Worm (Caenorhabditis elegans) whole organism, L1 larva: ENCODE data around the gene ncx-2.

ENCODE experiments used
- C34B4.2 ChIP-seq: sonication (generic microtip); optimal IDR thresholded peaks from 2 replicates; lab custom pipeline; 2017; ENCODE audit warnings: mild to moderate bottlenecking, missing genetic modification characterization, missing compliant biosample characterization
- aha-1 ChIP-seq: fragments of 150-350 bp; optimal IDR thresholded peaks from 2 replicates; lab custom pipeline; 2014; ENCODE audit warnings: missing biosample characterization, missing genetic modification characterization
- aly-2 ChIP-seq: fragments of 150-350 bp; optimal IDR thresholded peaks from 2 replicates; lab custom pipeline; 2014; ENCODE audit warnings: missing biosample characterization, missing genetic modification characterization
- ama-1 ChIP-seq: fragments of 150-350 bp; optimal IDR thresholded peaks from 2 replicates; lab custom pipeline; 2014
- blmp-1 ChIP-seq: fragments of 150-350 bp; optimal IDR thresholded peaks from 2 replicates; lab custom pipeline; 2014; ENCODE audit warnings: missing biosample characterization, missing genetic modification characterization
- ceh-8 ChIP-seq: fragments of 200-800 bp; sonication (Bioruptor generic); optimal IDR thresholded peaks from 2 replicates; lab custom pipeline; 2018; ENCODE audit warnings: mild to moderate bottlenecking, missing genetic modification characterization, moderate library complexity, missing compliant biosample characterization
- ceh-82 ChIP-seq, 3 experiments: fragments of 150-350 bp in 1 of 3; sonication (generic microtip) in 2 of 3; optimal IDR thresholded peaks; 2 replicates each; lab custom pipeline; 2014 to 2017; ENCODE audit warnings: missing biosample characterization in 3 of 3, missing genetic modification characterization in 3 of 3
- ceh-88 ChIP-seq: fragments of 200-800 bp; sonication (Bioruptor generic); IDR thresholded peaks from 2 replicates; pipeline ENCODE4 v1.3.6; 2022; ENCODE audit warnings: missing genetic modification characterization, missing compliant biosample characterization
- dpl-1 ChIP-seq, 3 experiments: fragments of 150-350 bp in 2 of 3; sonication (generic microtip) in 1 of 3; optimal IDR thresholded peaks; 2 replicates each; lab custom pipeline; 2014 to 2017; ENCODE audit warnings: missing biosample characterization in 3 of 3, missing genetic modification characterization in 3 of 3, missing genetic modification reagents in 3 of 3
- dsc-1 ChIP-seq: sonication (generic microtip); optimal IDR thresholded peaks from 2 replicates; lab custom pipeline; 2016; ENCODE audit warnings: mild to moderate bottlenecking, missing genetic modification characterization, missing compliant biosample characterization
- egl-13 ChIP-seq: sonication (generic microtip); optimal IDR thresholded peaks from 2 replicates; lab custom pipeline; 2016; ENCODE audit warnings: missing genotype, missing genetic modification reagents, missing genetic modification characterization, missing compliant biosample characterization
- elt-3 ChIP-seq, 6 experiments: fragments of 150-350 bp in 1 of 6; sonication (generic microtip); optimal IDR thresholded peaks; 2 replicates each; lab custom pipeline; 2017 to 2018; ENCODE audit warnings: missing biosample characterization in 6 of 6, missing genetic modification characterization in 6 of 6, inconsistent platforms in 1 of 6
- fkh-10 ChIP-seq: sonication (generic microtip); optimal IDR thresholded peaks from 2 replicates; lab custom pipeline; 2017; ENCODE audit warnings: missing biosample characterization, missing genetic modification reagents, missing genetic modification characterization
- fkh-4 ChIP-seq: sonication (generic microtip); optimal IDR thresholded peaks from 2 replicates; lab custom pipeline; 2016; ENCODE audit warnings: missing compliant biosample characterization, missing genetic modification characterization, borderline replicate concordance
- hpl-2 ChIP-seq: fragments of 150-350 bp; optimal IDR thresholded peaks from 2 replicates; lab custom pipeline; 2014; ENCODE audit warnings: missing biosample characterization, missing genetic modification reagents, missing genetic modification characterization
- jun-1 ChIP-seq: fragments of 150-350 bp; optimal IDR thresholded peaks from 2 replicates; lab custom pipeline; 2014; ENCODE audit warnings: missing biosample characterization, missing genetic modification reagents, missing genetic modification characterization
- lin-39 ChIP-seq: fragments of 150-350 bp; optimal IDR thresholded peaks from 2 replicates; lab custom pipeline; 2014; ENCODE audit warnings: missing biosample characterization, missing genetic modification reagents, missing genetic modification characterization
- mab-9 ChIP-seq: fragments of 200-800 bp; sonication (Bioruptor generic); IDR thresholded peaks from 2 replicates; pipeline ENCODE4 v1.3.6; 2022; ENCODE audit warnings: missing genetic modification reagents, missing genetic modification characterization, missing compliant biosample characterization
- nhr-11 ChIP-seq: fragments of 150-350 bp; optimal IDR thresholded peaks from 2 replicates; lab custom pipeline; 2014; ENCODE audit warnings: missing biosample characterization, missing genetic modification characterization
- nhr-12 ChIP-seq: sonication (generic microtip); optimal IDR thresholded peaks from 2 replicates; lab custom pipeline; 2017; ENCODE audit warnings: missing biosample characterization, missing genetic modification characterization
- nhr-20 ChIP-seq: sonication (generic microtip); optimal IDR thresholded peaks from 2 replicates; lab custom pipeline; 2016; ENCODE audit warnings: mild to moderate bottlenecking, missing genetic modification characterization, missing compliant biosample characterization
- nhr-237 ChIP-seq: fragments of 150-350 bp; optimal IDR thresholded peaks from 2 replicates; lab custom pipeline; 2014; ENCODE audit warnings: missing biosample characterization, missing genetic modification characterization
- nhr-28 ChIP-seq: fragments of 150-350 bp; optimal IDR thresholded peaks from 2 replicates; lab custom pipeline; 2014; ENCODE audit warnings: missing biosample characterization, missing genetic modification characterization
- nhr-71 ChIP-seq: sonication (generic microtip); optimal IDR thresholded peaks from 2 replicates; lab custom pipeline; 2016; ENCODE audit warnings: mild to moderate bottlenecking, missing genetic modification characterization, moderate library complexity, missing compliant biosample characterization
- nhr-76 ChIP-seq: sonication (generic microtip); optimal IDR thresholded peaks from 2 replicates; lab custom pipeline; 2017; ENCODE audit warnings: missing biosample characterization, missing genetic modification characterization
- nhr-77 ChIP-seq: fragments of 150-350 bp; optimal IDR thresholded peaks from 2 replicates; lab custom pipeline; 2014; ENCODE audit warnings: missing biosample characterization, missing genetic modification characterization
- nhr-85 ChIP-seq: sonication (generic microtip); peaks from one replicate; lab custom pipeline; 2016; ENCODE audit warnings: missing genetic modification characterization, inconsistent platforms, missing compliant biosample characterization
- pag-3 ChIP-seq: sonication (generic microtip); optimal IDR thresholded peaks from 2 replicates; lab custom pipeline; 2017; ENCODE audit warnings: missing genetic modification characterization, mild to moderate bottlenecking, missing compliant biosample characterization, antibody characterized with exemption, borderline replicate concordance; ENCODE audit not compliant: insufficient read depth
- pax-3 ChIP-seq: fragments of 200-800 bp; sonication (Bioruptor generic); optimal IDR thresholded peaks from 2 replicates; lab custom pipeline; 2018; ENCODE audit warnings: mild to moderate bottlenecking, missing genetic modification characterization, moderate library complexity, missing compliant biosample characterization
- sptf-1 ChIP-seq: fragments of 150-350 bp; optimal IDR thresholded peaks from 2 replicates; lab custom pipeline; 2014; ENCODE audit warnings: missing biosample characterization, missing genetic modification characterization
- swsn-7 ChIP-seq: sonication (generic microtip); optimal IDR thresholded peaks from 2 replicates; lab custom pipeline; 2016; ENCODE audit warnings: missing genetic modification characterization, missing compliant biosample characterization
- tbx-2 ChIP-seq: sonication (generic microtip); optimal IDR thresholded peaks from 2 replicates; lab custom pipeline; 2016; ENCODE audit warnings: missing genetic modification characterization, missing compliant biosample characterization
- unc-130 ChIP-seq: fragments of 150-350 bp; optimal IDR thresholded peaks from 2 replicates; lab custom pipeline; 2017; ENCODE audit warnings: missing biosample characterization, missing genetic modification characterization, inconsistent platforms
- unc-86 ChIP-seq: sonication (generic microtip); optimal IDR thresholded peaks from 2 replicates; lab custom pipeline; 2016; ENCODE audit warnings: missing genetic modification characterization, missing compliant biosample characterization
- vab-15 ChIP-seq: sonication (generic microtip); optimal IDR thresholded peaks from 2 replicates; lab custom pipeline; 2017; ENCODE audit warnings: missing genotype, mild to moderate bottlenecking, missing genetic modification characterization, missing compliant biosample characterization
- xbp-1 ChIP-seq: sonication (generic microtip); optimal IDR thresholded peaks from 2 replicates; lab custom pipeline; 2016; ENCODE audit warnings: missing genetic modification characterization, missing compliant biosample characterization
- zip-4 ChIP-seq: fragments of 200-800 bp; sonication (Bioruptor generic); optimal IDR thresholded peaks from 2 replicates; lab custom pipeline; 2018; ENCODE audit warnings: mild to moderate bottlenecking, missing genetic modification characterization, moderate library complexity, missing compliant biosample characterization

Gene ncx-2

ce11 chrV:5304366-5304765 lies 877 bp downstream of the ncx-2 start:
- TF ChIP-seq unc-86 (tag; lab: Kevin White, UChicago) (no peak), dsc-1 (tag; lab: Kevin White, UChicago) (peak; percentile 97), fkh-4 (peak; percentile 93)

- TF ChIP-seq nhr-71 (no peak), zip-4 (GFP tag; lab: Kevin White, UChicago) (no peak), blmp-1 (tag; lab: Kevin White, UChicago) (no peak), vab-15 (tag; lab: Kevin White, UChicago) (no peak), xbp-1 (tag; lab: Kevin White, UChicago) (no peak), egl-13 (tag; lab: Kevin White, UChicago) (no peak), aha-1 (tag; lab: Kevin White, UChicago) (no peak), nhr-85 (tag; lab: Kevin White, UChicago) (no peak), nhr-76 (tag; lab: Kevin White, UChicago) (no peak), nhr-77 (tag; lab: Kevin White, UChicago) (no peak), pax-3 (no peak), lin-39 (tag; lab: Kevin White, UChicago) (no peak), nhr-12 (tag; lab: Kevin White, UChicago) (no peak), nhr-28 (no peak), unc-86 (tag; lab: Kevin White, UChicago) (no peak), nhr-237 (no peak), ama-1 (lab: Kevin White, UChicago) (no peak)
These were observed 8.1 kb downstream of the ncx-2 start, which contains the start of gene C10G8.4 for ce11 chrV:5311635-5312034. Gene C10G8.4 (plus strand): TSS chrV:5311935.

- TF ChIP-seq dpl-1 (GFP tag; optimal IDR thresholded peaks at IDR 0.05; lab: Kevin White, UChicago) (no peak), tbx-2 (tag; lab: Kevin White, UChicago) (no peak), sptf-1 (no peak), fkh-10 (GFP tag; lab: Kevin White, UChicago) (no peak), nhr-71 (no peak), mab-9 (GFP tag; lab: Robert Waterston, UW) (no peak)
These were observed 9.0 kb downstream of the ncx-2 start, which contains the start of gene C10G8.3 for ce11 chrV:5312453-5312852. Gene C10G8.3 (plus strand): TSS chrV:5312753.

ce11 chrV:5314104-5314503 lies 10.6 kb downstream of the ncx-2 start, which contains the start of gene C10G8.2:
Gene C10G8.2 (plus strand): TSS chrV:5314404.
- TF ChIP-seq ceh-88 (GFP tag; lab: Robert Waterston, UW) (no peak), unc-130 (tag; lab: Kevin White, UChicago) (no peak), swsn-7 (no peak), dpl-1 (GFP tag; optimal IDR thresholded peaks at IDR 0.05; lab: Kevin White, UChicago) (no peak), aly-2 (tag; lab: Kevin White, UChicago) (no peak), pag-3 (tag; lab: Kevin White, UChicago) (no peak), elt-3 (tag; optimal IDR thresholded peaks at IDR 0.05; lab: Kevin White, UChicago) (no peak), hpl-2 (GFP tag; lab: Kevin White, UChicago) (no peak), C34B4.2 (no peak), nhr-11 (tag; lab: Kevin White, UChicago) (no peak), nhr-20 (tag; lab: Kevin White, UChicago) (no peak), ceh-82 (tag; optimal IDR thresholded peaks at IDR 0.05; lab: Kevin White, UChicago) (no peak), jun-1 (tag; lab: Kevin White, UChicago) (no peak), pax-3 (no peak), ceh-8 (no peak), xbp-1 (tag; lab: Kevin White, UChicago) (no peak)
